Fruit fly (Drosophila melanogaster) whole organism, wandering third instar larva: ENCODE data around the gene CG32052.

Experiments used
- Abd-B ChIP-seq: fragments of >200 bp; optimal IDR thresholded peaks from 2 replicates; lab custom pipeline; 2017; ENCODE audit warnings: missing biosample characterization, missing genetic modification characterization
- Hnf4 ChIP-seq: fragments of 200-800 bp; sonication (Bioruptor generic); optimal IDR thresholded peaks from 2 replicates; lab custom pipeline; 2016; ENCODE audit warnings: missing biosample characterization, mild to moderate bottlenecking, missing genetic modification characterization
- Mio ChIP-seq: sonication (Bioruptor generic); optimal IDR thresholded peaks from 2 replicates; lab custom pipeline; 2016; ENCODE audit warnings: missing biosample characterization, missing genetic modification characterization
- Myc ChIP-seq: fragments of >200 bp; optimal IDR thresholded peaks from 2 replicates; lab custom pipeline; 2017
- N ChIP-seq: fragments of >200 bp; optimal IDR thresholded peaks from 2 replicates; lab custom pipeline; 2018; ENCODE audit warnings: missing biosample characterization, missing external identifiers, missing genetic modification characterization
- Sp1 ChIP-seq: fragments of 200-800 bp; sonication (Bioruptor generic); optimal IDR thresholded peaks from 3 replicates; lab custom pipeline; 2019; ENCODE audit warnings: missing biosample characterization, mild to moderate bottlenecking, missing genetic modification characterization, moderate library complexity
- jim ChIP-seq: fragments of 175-275, 200-325 bp; sonication (Bioruptor generic); optimal IDR thresholded peaks from 2 replicates; lab custom pipeline; 2016; ENCODE audit warnings: missing biosample characterization, mild to moderate bottlenecking, missing genetic modification characterization
- pan ChIP-seq: fragments of >200 bp; optimal IDR thresholded peaks from 2 replicates; lab custom pipeline; 2017
- sage ChIP-seq: fragments of 200-800 bp; sonication (Bioruptor generic); optimal IDR thresholded peaks from 2 replicates; lab custom pipeline; 2016; ENCODE audit warnings: missing biosample characterization, mild to moderate bottlenecking, missing genetic modification characterization
- sv ChIP-seq: fragments of 200-800 bp; sonication (Bioruptor generic); optimal IDR thresholded peaks from 3 replicates; lab custom pipeline; 2016; ENCODE audit warnings: missing biosample characterization, missing genetic modification characterization
- usp ChIP-seq: fragments of >200 bp; optimal IDR thresholded peaks from 2 replicates; lab custom pipeline; 2017; ENCODE audit warnings: missing biosample characterization, missing genetic modification characterization
- woc ChIP-seq: sonication (Bioruptor generic); optimal IDR thresholded peaks from 2 replicates; lab custom pipeline; 2016; ENCODE audit warnings: missing biosample characterization, mild to moderate bottlenecking, missing genetic modification characterization

dm6 chr3L:9855784-9856426, 69.1 kb downstream of the CG32052 start:
- TF ChIP-seq Myc (lab: Kevin White, UChicago) = no peak
- no peak for TF ChIP-seq N (GFP tag; lab: Kevin White, UChicago)
- TF ChIP-seq Sp1 (GFP tag; lab: Kevin White, UChicago) = peak; percentile 93
- TF ChIP-seq Mio (GFP tag; lab: Kevin White, UChicago) = peak; percentile 56
- TF ChIP-seq pan (lab: Kevin White, UChicago) = no peak
- TF ChIP-seq jim (GFP tag; lab: Kevin White, UChicago) = no peak
- TF ChIP-seq usp = no peak
- peak; percentile 91 for TF ChIP-seq woc (GFP tag; lab: Kevin White, UChicago)
- peak; percentile 89 for TF ChIP-seq Hnf4 (GFP tag; lab: Kevin White, UChicago)
- TF ChIP-seq sage (GFP tag; lab: Kevin White, UChicago) = peak; percentile 82
- no peak for TF ChIP-seq Abd-B (GFP tag; lab: Kevin White, UChicago)
- TF ChIP-seq sv = peak; percentile 96
